Worm (Caenorhabditis elegans): ENCODE data around the gene ostf-4.

- TF ChIP-seq lin-13 (tag; optimal IDR thresholded peaks at IDR 0.05) = no peak
- no peak for TF ChIP-seq nhr-12 (tag; optimal IDR thresholded peaks at IDR 0.05)
- no peak for TF ChIP-seq ztf-11 (tag; optimal IDR thresholded peaks at IDR 0.05)
- TF ChIP-seq pha-4 (tag; optimal IDR thresholded peaks at IDR 0.05) = no peak
- no peak for TF ChIP-seq snpc-4 (tag; optimal IDR thresholded peaks at IDR 0.05)
- TF ChIP-seq unc-120 (tag; optimal IDR thresholded peaks at IDR 0.05; ENCODE audit: poor library complexity, severe bottlenecking) = no peak
- TF ChIP-seq nhr-237 (tag; optimal IDR thresholded peaks at IDR 0.05) = no peak
- TF ChIP-seq unc-39 (tag; optimal IDR thresholded peaks at IDR 0.05) = no peak
- TF ChIP-seq drap-1 (GFP tag; optimal IDR thresholded peaks at IDR 0.05) = no peak
- no peak for TF ChIP-seq lin-32 (GFP tag; optimal IDR thresholded peaks at IDR 0.05)
Observed at ce11 chrIII:10311016-10311415, 7.3 kb downstream of the ostf-4 start, which contains the start of gene T07A5.7.

All from whole organism, mixed stage, embryonic.